Worm (Caenorhabditis elegans) whole organism, L4 larva: ENCODE measurements around the gene mif-1.

ENCODE experiments used
- Y5F2A.4 ChIP-seq: fragments of 200-800 bp; sonication (Bioruptor generic); optimal IDR thresholded peaks from 2 replicates; lab custom pipeline; 2018; ENCODE audit warnings: mild to moderate bottlenecking, missing genetic modification characterization, missing compliant biosample characterization
- Y75B8A.6 ChIP-seq: fragments of 200-800 bp; sonication (Bioruptor generic); IDR thresholded peaks from 2 replicates; pipeline ENCODE4 v1.3.6; 2022; ENCODE audit warnings: missing genetic modification reagents, missing genetic modification characterization, missing compliant biosample characterization
- aha-1 ChIP-seq: fragments of 150-350 bp; peaks from one replicate; lab custom pipeline; 2014; ENCODE audit warnings: missing biosample characterization, missing genetic modification characterization
- aly-2 ChIP-seq: sonication (generic microtip); optimal IDR thresholded peaks from 2 replicates; lab custom pipeline; 2018; ENCODE audit warnings: missing biosample characterization, missing genetic modification characterization
- ceh-32 ChIP-seq: sonication (generic microtip); optimal IDR thresholded peaks from 2 replicates; lab custom pipeline; 2016; ENCODE audit warnings: mild to moderate bottlenecking, missing genetic modification characterization, missing compliant biosample characterization; ENCODE audit not compliant: poor library complexity
- ceh-82 ChIP-seq: sonication (generic microtip); optimal IDR thresholded peaks from 2 replicates; lab custom pipeline; 2017; ENCODE audit warnings: missing biosample characterization, missing genetic modification characterization
- ctbp-1 ChIP-seq: fragments of 200-800 bp; sonication (Bioruptor generic); IDR thresholded peaks from 2 replicates; pipeline ENCODE4 v1.3.6; 2022; ENCODE audit warnings: missing genetic modification reagents, missing genetic modification characterization, missing compliant biosample characterization
- daf-16 ChIP-seq, 3 experiments: sonication (generic microtip); optimal IDR thresholded peaks; 2 replicates each; lab custom pipeline; 2016 to 2017; ENCODE audit warnings: missing genetic modification characterization in 3 of 3, missing genetic modification reagents in 3 of 3, mild to moderate bottlenecking in 2 of 3, missing compliant biosample characterization in 2 of 3, missing biosample characterization in 1 of 3, moderate library complexity in 1 of 3
- daf-19 ChIP-seq: fragments of 200-800 bp; sonication (Bioruptor generic); conservative IDR thresholded peaks from 2 replicates; pipeline ENCODE4 v1.3.6; 2022; ENCODE audit warnings: missing genetic modification characterization, missing compliant biosample characterization
- dmd-6 ChIP-seq: fragments of 200-800 bp; sonication (Bioruptor generic); IDR thresholded peaks from 2 replicates; pipeline ENCODE4 v1.3.6; 2022; ENCODE audit warnings: missing genetic modification reagents, missing genetic modification characterization, missing compliant biosample characterization
- dmd-9 ChIP-seq: fragments of 200-800 bp; sonication (Bioruptor generic); IDR thresholded peaks from 2 replicates; pipeline ENCODE4 v1.3.6; 2022; ENCODE audit warnings: missing genetic modification reagents, missing genetic modification characterization, missing compliant biosample characterization
- dve-1 ChIP-seq: sonication (generic microtip); optimal IDR thresholded peaks from 2 replicates; lab custom pipeline; 2017; ENCODE audit warnings: antibody characterized with exemption, mild to moderate bottlenecking, missing genetic modification characterization, missing compliant biosample characterization; ENCODE audit not compliant: insufficient read depth
- egl-43 ChIP-seq: fragments of 200-800 bp; sonication (Bioruptor generic); IDR thresholded peaks from 2 replicates; pipeline ENCODE4 v1.3.6; 2022; ENCODE audit warnings: missing genetic modification reagents, missing genetic modification characterization, missing compliant biosample characterization
- fos-1 ChIP-seq: fragments of 150-350 bp; optimal IDR thresholded peaks from 2 replicates; lab custom pipeline; 2014; ENCODE audit warnings: missing biosample characterization, missing genetic modification characterization
- hlh-11 ChIP-seq: fragments of 200-800 bp; sonication (Bioruptor generic); optimal IDR thresholded peaks from 2 replicates; lab custom pipeline; 2018; ENCODE audit warnings: mild to moderate bottlenecking, missing genetic modification characterization, missing compliant biosample characterization
- jun-1 ChIP-seq: fragments of 150-350 bp; optimal IDR thresholded peaks from 2 replicates; lab custom pipeline; 2014; ENCODE audit warnings: missing biosample characterization, missing genetic modification reagents, missing genetic modification characterization
- lin-1 ChIP-seq: fragments of 200-800 bp; sonication (Bioruptor generic); IDR thresholded peaks from 2 replicates; pipeline ENCODE4 v1.3.6; 2022; ENCODE audit warnings: missing genetic modification reagents, missing genetic modification characterization, missing compliant biosample characterization
- lin-15B ChIP-seq: fragments of 150-350 bp; sonication (generic microtip); optimal IDR thresholded peaks from 3 replicates; lab custom pipeline; 2014; ENCODE audit warnings: missing biosample characterization, missing genetic modification characterization
- lin-29 ChIP-seq: fragments of 200-800 bp; sonication (Bioruptor generic); IDR thresholded peaks from 2 replicates; pipeline ENCODE4 v1.3.6; 2022; ENCODE audit warnings: missing genetic modification reagents, missing genetic modification characterization, missing compliant biosample characterization
- lin-38 ChIP-seq: fragments of 200-800 bp; sonication (Bioruptor generic); IDR thresholded peaks from 2 replicates; pipeline ENCODE4 v1.3.6; 2022; ENCODE audit warnings: missing genetic modification reagents, missing genetic modification characterization, missing compliant biosample characterization
- lsy-2 ChIP-seq, 2 experiments: fragments of 150-350 bp in 1 of 2; sonication (generic microtip) in 1 of 2; optimal IDR thresholded peaks; 2 replicates each; lab custom pipeline; 2014 to 2017; ENCODE audit warnings: missing biosample characterization in 2 of 2, missing genetic modification characterization in 2 of 2
- mdt-29 ChIP-seq: fragments of 200-800 bp; sonication (Bioruptor generic); IDR thresholded peaks from 2 replicates; pipeline ENCODE4 v1.3.6; 2022; ENCODE audit warnings: missing genetic modification reagents, missing genetic modification characterization, missing compliant biosample characterization
- mep-1 ChIP-seq: fragments of 150-350 bp; sonication (generic microtip); optimal IDR thresholded peaks from 3 replicates; lab custom pipeline; 2014; ENCODE audit warnings: missing biosample characterization, missing genetic modification characterization
- mxl-2 ChIP-seq: fragments of 200-800 bp; sonication (Bioruptor generic); conservative IDR thresholded peaks from 2 replicates; pipeline ENCODE4 v1.3.6; 2022; ENCODE audit warnings: missing genetic modification reagents, missing genetic modification characterization, missing compliant biosample characterization
- mxl-3 ChIP-seq: fragments of 200-800 bp; sonication (Bioruptor generic); optimal IDR thresholded peaks from 2 replicates; lab custom pipeline; 2018; ENCODE audit warnings: mild to moderate bottlenecking, missing genetic modification characterization, missing compliant biosample characterization
- nhr-10 ChIP-seq: fragments of 150-350 bp; optimal IDR thresholded peaks from 2 replicates; lab custom pipeline; 2014; ENCODE audit warnings: missing biosample characterization, missing genetic modification characterization
- nhr-102 ChIP-seq: sonication (generic microtip); optimal IDR thresholded peaks from 2 replicates; lab custom pipeline; 2016; ENCODE audit warnings: mild to moderate bottlenecking, missing genetic modification characterization, moderate library complexity, missing compliant biosample characterization
- nhr-11 ChIP-seq: fragments of 150-350 bp; optimal IDR thresholded peaks from 2 replicates; lab custom pipeline; 2014; ENCODE audit warnings: missing biosample characterization, missing genetic modification characterization
- nhr-25 ChIP-seq: sonication (generic microtip); optimal IDR thresholded peaks from 2 replicates; lab custom pipeline; 2017; ENCODE audit warnings: missing genetic modification characterization, mild to moderate bottlenecking, missing compliant biosample characterization, antibody characterized with exemption, moderate library complexity, borderline replicate concordance; ENCODE audit not compliant: insufficient read depth
- nhr-28 ChIP-seq: fragments of 150-350 bp; optimal IDR thresholded peaks from 2 replicates; lab custom pipeline; 2014; ENCODE audit warnings: missing biosample characterization, missing genetic modification characterization
- nhr-41 ChIP-seq: fragments of 200-800 bp; sonication (Bioruptor generic); IDR thresholded peaks from 2 replicates; pipeline ENCODE4 v1.3.6; 2022; ENCODE audit warnings: missing genetic modification reagents, missing genetic modification characterization, missing compliant biosample characterization
- nhr-42 ChIP-seq: fragments of 200-800 bp; sonication (Bioruptor generic); IDR thresholded peaks from 2 replicates; pipeline ENCODE4 v1.3.6; 2022; ENCODE audit warnings: missing genetic modification characterization, missing compliant biosample characterization
- nhr-6 ChIP-seq: fragments of 150-350 bp; optimal IDR thresholded peaks from 2 replicates; lab custom pipeline; 2014; ENCODE audit warnings: missing biosample characterization, missing genetic modification characterization
- nhr-76 ChIP-seq: fragments of 150-350 bp; optimal IDR thresholded peaks from 2 replicates; lab custom pipeline; 2014; ENCODE audit warnings: missing biosample characterization, missing genetic modification characterization
- nhr-77 ChIP-seq: fragments of 150-350 bp; optimal IDR thresholded peaks from 2 replicates; lab custom pipeline; 2014; ENCODE audit warnings: missing biosample characterization, missing genetic modification characterization
- pha-4 ChIP-seq, 2 experiments: fragments of 150-350 bp in 1 of 2; fragments of 200-800 bp in 1 of 2; sonication (Bioruptor generic) in 1 of 2; IDR thresholded peaks in 1 of 2; optimal IDR thresholded peaks in 1 of 2; 2 replicates each; pipeline versions ENCODE4 v1.3.6 to Lab custom; 2014 to 2022; ENCODE audit warnings: missing genetic modification characterization in 2 of 2, missing genetic modification reagents in 2 of 2, missing biosample characterization in 1 of 2, missing compliant biosample characterization in 1 of 2
- pqm-1 ChIP-seq: sonication (generic microtip); optimal IDR thresholded peaks from 2 replicates; lab custom pipeline; 2017; ENCODE audit warnings: missing biosample characterization, missing genetic modification characterization
- rbr-2 ChIP-seq: sonication (generic microtip); optimal IDR thresholded peaks from 2 replicates; lab custom pipeline; 2016; ENCODE audit warnings: missing genotype, missing genetic modification characterization, missing compliant biosample characterization
- set-16 ChIP-seq: fragments of 200-800 bp; sonication (Bioruptor generic); IDR thresholded peaks from 2 replicates; pipeline ENCODE4 v1.3.6; 2022; ENCODE audit warnings: missing genetic modification reagents, missing genetic modification characterization, missing compliant biosample characterization
- snpc-1.2 ChIP-seq: fragments of 200-800 bp; sonication (Bioruptor generic); IDR thresholded peaks from 2 replicates; pipeline ENCODE4 v1.3.6; 2022; ENCODE audit warnings: missing genetic modification reagents, missing genetic modification characterization, missing compliant biosample characterization
- snpc-4 ChIP-seq: fragments of 150-350 bp; optimal IDR thresholded peaks from 2 replicates; lab custom pipeline; 2014; ENCODE audit warnings: missing biosample characterization, missing genetic modification characterization
- tag-97 ChIP-seq: fragments of 200-800 bp; sonication (Bioruptor generic); IDR thresholded peaks from 2 replicates; pipeline ENCODE4 v1.3.6; 2022; ENCODE audit warnings: missing genetic modification characterization, missing compliant biosample characterization
- ztf-11 ChIP-seq: fragments of 150-350 bp; optimal IDR thresholded peaks from 2 replicates; lab custom pipeline; 2014; ENCODE audit warnings: missing biosample characterization, missing genetic modification characterization
- ztf-7 ChIP-seq: fragments of 150-350 bp; optimal IDR thresholded peaks from 2 replicates; lab custom pipeline; 2014; ENCODE audit warnings: missing biosample characterization, missing genetic modification characterization

Gene mif-1

DNA sequence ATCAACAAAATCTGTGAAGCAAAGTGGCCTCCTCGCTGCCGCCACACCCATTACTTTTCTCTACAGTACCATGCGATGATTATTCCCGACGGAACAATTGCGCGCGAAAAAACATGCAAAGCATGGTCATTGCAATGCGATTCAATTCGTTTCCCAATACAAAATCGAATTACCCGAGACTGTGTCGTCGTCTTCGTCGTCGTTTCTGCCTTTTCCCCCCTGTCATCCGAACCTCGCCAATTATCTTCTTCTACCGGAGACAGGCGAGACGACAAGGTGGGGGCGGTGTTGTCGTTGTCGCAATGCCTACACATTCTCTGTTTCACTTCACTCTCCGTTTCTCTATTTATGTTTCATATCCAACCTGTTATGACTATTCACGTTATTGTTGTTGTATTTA, 36.1 kb upstream of the mif-1 start (continued):
- TF ChIP-seq lsy-2 (tag; optimal IDR thresholded peaks at IDR 0.05; lab: Kevin White, UChicago), result peak in 1 of 2 experiments; percentile 35
- TF ChIP-seq nhr-28 (tag; lab: Kevin White, UChicago), result peak; percentile 52
- no peak for TF ChIP-seq ztf-11 (tag; lab: Kevin White, UChicago)
- TF ChIP-seq egl-43, result no peak
- no peak for TF ChIP-seq jun-1 (tag; lab: Kevin White, UChicago)
- TF ChIP-seq nhr-25 (tag; lab: Kevin White, UChicago), result peak; percentile 19
- TF ChIP-seq nhr-6 (tag; lab: Kevin White, UChicago), result no peak
- TF ChIP-seq nhr-77 (tag; lab: Kevin White, UChicago), result no peak
- no peak for TF ChIP-seq daf-19
- no peak for TF ChIP-seq lin-29 (GFP tag; lab: Robert Waterston, UW)
- TF ChIP-seq ceh-32 (tag; lab: Kevin White, UChicago), result no peak
- no peak for TF ChIP-seq rbr-2 (tag; lab: Kevin White, UChicago)
- TF ChIP-seq hlh-11 (tag; lab: Kevin White, UChicago), result peak; percentile 43
- no peak for TF ChIP-seq aly-2 (tag; lab: Kevin White, UChicago)
- no peak for TF ChIP-seq nhr-76 (tag; lab: Kevin White, UChicago)

DNA sequence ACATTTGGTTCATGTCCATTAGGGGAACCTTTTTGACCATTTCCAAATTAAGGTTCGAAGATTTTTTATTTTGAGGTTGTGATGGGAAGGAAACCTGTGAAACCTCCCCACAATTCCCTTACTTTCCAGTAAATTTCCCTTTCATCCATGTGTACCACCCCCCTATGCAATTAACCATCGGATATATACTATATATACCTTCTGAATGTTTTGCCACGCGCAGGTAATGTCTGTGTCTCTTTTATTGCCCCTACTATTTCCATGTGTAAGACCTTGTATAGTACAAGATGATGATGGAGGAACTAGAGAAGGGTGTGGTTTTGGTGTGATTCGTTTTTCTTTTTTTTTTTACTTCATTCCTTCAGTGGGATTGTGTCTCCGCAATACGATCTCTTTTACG, 33.3 kb upstream of the mif-1 start:
- TF ChIP-seq nhr-25 (tag; lab: Kevin White, UChicago) (peak; percentile 78), nhr-28 (tag; lab: Kevin White, UChicago) (peak; percentile 17), ceh-82 (no peak)

- no peak for TF ChIP-seq ztf-7 (tag; lab: Kevin White, UChicago)
- TF ChIP-seq nhr-10 (tag; lab: Kevin White, UChicago), result no peak
- no peak for TF ChIP-seq Y5F2A.4 (GFP tag; lab: Kevin White, UChicago)
- no peak for TF ChIP-seq mdt-29 (GFP tag; lab: Robert Waterston, UW)
- no peak for TF ChIP-seq fos-1
- TF ChIP-seq ceh-82, result no peak
- no peak for TF ChIP-seq dve-1
- TF ChIP-seq nhr-41 (GFP tag; lab: Robert Waterston, UW), result no peak
These were observed 31.4 kb upstream of the mif-1 start, which contains the start of gene C18D11.1 for ce11 chrIII:11816523-11817003. Gene C18D11.1 (plus strand): TSS chrIII:11816573.

DNA sequence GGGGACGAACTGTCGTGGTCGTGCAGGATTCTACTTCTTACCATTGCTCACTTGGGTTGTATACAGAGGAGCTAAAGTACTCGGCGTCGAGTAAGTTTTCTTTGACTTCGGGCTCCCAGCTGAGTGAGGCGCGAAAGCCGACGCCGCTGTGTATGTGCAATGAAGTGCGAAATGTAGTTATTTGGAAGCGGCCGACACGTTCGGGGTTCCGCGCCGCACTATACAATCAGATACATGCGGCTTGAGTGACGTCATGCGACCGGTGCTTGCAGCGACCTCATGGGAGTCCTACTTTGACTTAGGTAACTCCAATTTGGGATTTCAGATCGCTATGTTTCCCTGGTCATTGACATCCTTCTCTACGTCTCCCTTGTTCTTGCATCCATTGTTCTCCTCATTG, 30.1 kb upstream of the mif-1 start:
- TF ChIP-seq lin-38 (GFP tag; lab: Robert Waterston, UW) (no peak), snpc-4 (tag; lab: Kevin White, UChicago) (peak; percentile 26), fos-1 (no peak), pqm-1 (no peak), mxl-3 (GFP tag; lab: Kevin White, UChicago) (no peak), rbr-2 (tag; lab: Kevin White, UChicago) (no peak), nhr-102 (tag; lab: Kevin White, UChicago) (no peak), dve-1 (no peak), dmd-6 (GFP tag; lab: Robert Waterston, UW) (no peak), daf-16 (GFP tag; optimal IDR thresholded peaks at IDR 0.05; lab: Kevin White, UChicago) (no peak), daf-16 (tag; optimal IDR thresholded peaks at IDR 0.05; lab: Kevin White, UChicago) (peak; percentile 3), ctbp-1 (GFP tag; lab: Robert Waterston, UW) (no peak), hlh-11 (tag; lab: Kevin White, UChicago) (no peak), set-16 (0 out of 2 replicates have a peak, but pooled peaks have one; percentile 4), ztf-11 (tag; lab: Kevin White, UChicago) (no peak), Y75B8A.6 (GFP tag; lab: Robert Waterston, UW) (no peak), aha-1 (tag; lab: Kevin White, UChicago) (no peak), nhr-42 (GFP tag; lab: Robert Waterston, UW) (no peak), dmd-9 (no peak), tag-97 (no peak), nhr-11 (tag; lab: Kevin White, UChicago) (no peak), mxl-2 (GFP tag; lab: Robert Waterston, UW) (no peak), snpc-1.2 (GFP tag; lab: Robert Waterston, UW) (no peak), pha-4 (GFP tag; IDR thresholded peaks at IDR 0.05; lab: Robert Waterston, UW) (no peak), pha-4 (tag; optimal IDR thresholded peaks at IDR 0.05; lab: Kevin White, UChicago) (no peak), mep-1 (tag; lab: Kevin White, UChicago) (no peak), lin-15B (tag; lab: Kevin White, UChicago) (no peak), lin-1 (no peak)
- TF ChIP-seq, all 104 proteins: peak for 3
